Fruit fly (Drosophila melanogaster) whole organism, pupa: ENCODE measurements around the gene Asator.

Experiments used
- CG10348 ChIP-seq: fragments of 200-800 bp; sonication (Bioruptor generic); IDR thresholded peaks from 2 replicates; pipeline ENCODE4 v1.3.6; 2022; ENCODE audit warnings: missing biosample characterization, missing genetic modification characterization
- CG12605 ChIP-seq: fragments of 200-800 bp; sonication (Bioruptor generic); IDR thresholded peaks from 2 replicates; pipeline ENCODE4 v1.3.6; 2022; ENCODE audit warnings: missing biosample characterization, missing genetic modification characterization
- CG14655 ChIP-seq: fragments of 200-800 bp; sonication (Bioruptor generic); optimal IDR thresholded peaks from 3 replicates; lab custom pipeline; 2017; ENCODE audit warnings: mild to moderate bottlenecking, missing biosample characterization, missing genetic modification reagents, missing genetic modification characterization
- CG15710 ChIP-seq: fragments of 200-800 bp; sonication (Bioruptor generic); optimal IDR thresholded peaks from 2 replicates; lab custom pipeline; 2018; ENCODE audit warnings: missing biosample characterization, mild to moderate bottlenecking, missing genetic modification characterization, moderate library complexity
- CG17806 ChIP-seq: fragments of 200-800 bp; sonication (Bioruptor generic); optimal IDR thresholded peaks from 2 replicates; lab custom pipeline; 2018; ENCODE audit warnings: missing biosample characterization, mild to moderate bottlenecking, missing genetic modification characterization, moderate library complexity
- CG4496 ChIP-seq: fragments of 200-800 bp; sonication (Bioruptor generic); IDR thresholded peaks from 3 replicates; pipeline ENCODE4 v1.3.6; 2022; ENCODE audit warnings: missing biosample characterization, missing genetic modification characterization
- D1 ChIP-seq: fragments of 200-800 bp; sonication (Bioruptor generic); optimal IDR thresholded peaks from 2 replicates; lab custom pipeline; 2018; ENCODE audit warnings: missing biosample characterization, mild to moderate bottlenecking, missing genetic modification characterization, moderate library complexity
- EcR ChIP-seq: fragments of 200-800 bp; sonication (Bioruptor generic); optimal IDR thresholded peaks from 3 replicates; lab custom pipeline; 2019; ENCODE audit warnings: missing biosample characterization, missing genetic modification characterization, mild to moderate bottlenecking, moderate library complexity, missing genetic modification reagents
- Pif1A ChIP-seq: fragments of 200-800 bp; sonication (Bioruptor generic); optimal IDR thresholded peaks from 3 replicates; lab custom pipeline; 2016; ENCODE audit warnings: missing biosample characterization, missing genetic modification characterization
- Pif1B ChIP-seq: fragments of 200-800 bp; sonication (Bioruptor generic); optimal IDR thresholded peaks from 3 replicates; lab custom pipeline; 2016; ENCODE audit warnings: missing biosample characterization, missing genetic modification characterization
- Snoo ChIP-seq: fragments of 200-800 bp; sonication (Bioruptor generic); optimal IDR thresholded peaks from 3 replicates; lab custom pipeline; 2017; ENCODE audit warnings: missing biosample characterization, mild to moderate bottlenecking, missing genetic modification characterization, inconsistent platforms

dm6 chr4:468634-469238 lies 20.1 kb downstream of the Asator start:
- TF ChIP-seq EcR (GFP tag; lab: Kevin White, UChicago) (no peak), CG10348 (GFP tag; lab: Robert Waterston, UW) (no peak), CG15710 (tag; lab: Kevin White, UChicago) (no peak), Snoo (tag; lab: Kevin White, UChicago) (no peak), Pif1A (GFP tag; lab: Kevin White, UChicago) (no peak), D1 (tag; lab: Kevin White, UChicago) (no peak), CG4496 (GFP tag; lab: Robert Waterston, UW) (no peak), Pif1B (GFP tag; lab: Kevin White, UChicago) (no peak), CG12605 (no peak), CG14655 (no peak), CG17806 (tag; lab: Kevin White, UChicago) (no peak)
